Fruit fly (Drosophila melanogaster) whole organism, embryonic: Measurements from ENCODE around the gene CG6465.

Experiments used
- Bdp1 ChIP-seq: fragments of 200-800 bp; sonication (Bioruptor generic); optimal IDR thresholded peaks from 3 replicates; lab custom pipeline; 2016; ENCODE audit warnings: missing biosample characterization, missing genetic modification characterization
- CG11696 ChIP-seq: fragments of 200-800 bp; sonication (Bioruptor generic); IDR thresholded peaks from 2 replicates; pipeline ENCODE4 v1.3.6; 2022; ENCODE audit warnings: missing biosample characterization, missing genetic modification characterization
- CG12071 ChIP-seq: fragments of 200-800 bp; sonication (Bioruptor generic); optimal IDR thresholded peaks from 3 replicates; lab custom pipeline; 2018; ENCODE audit warnings: missing biosample characterization, mild to moderate bottlenecking, missing genetic modification characterization
- CG12769 ChIP-seq: fragments of 200-800 bp; sonication (Bioruptor generic); optimal IDR thresholded peaks from 2 replicates; lab custom pipeline; 2019; ENCODE audit warnings: missing biosample characterization, mild to moderate bottlenecking, missing genetic modification characterization, moderate library complexity
- CG13894 ChIP-seq: fragments of 200-800 bp; sonication (Bioruptor generic); optimal IDR thresholded peaks from 3 replicates; lab custom pipeline; 2018; ENCODE audit warnings: missing biosample characterization, mild to moderate bottlenecking, missing genetic modification characterization, moderate library complexity
- CG14014 ChIP-seq: fragments of 200-800 bp; sonication (Bioruptor generic); IDR thresholded peaks from 2 replicates; pipeline ENCODE4 v1.3.6; 2022; ENCODE audit warnings: missing biosample characterization, missing genetic modification characterization
- CG15011 ChIP-seq: fragments of 200-800 bp; sonication (Bioruptor generic); optimal IDR thresholded peaks from 3 replicates; lab custom pipeline; 2018; ENCODE audit warnings: missing biosample characterization, mild to moderate bottlenecking, missing genetic modification characterization
- CG15514 ChIP-seq: fragments of 200-800 bp; sonication (Bioruptor generic); optimal IDR thresholded peaks from 3 replicates; lab custom pipeline; 2017; ENCODE audit warnings: missing biosample characterization, missing genetic modification characterization, mild to moderate bottlenecking, moderate library complexity, missing genetic modification reagents
- CG1647 ChIP-seq: fragments of 200-800 bp; sonication (Bioruptor generic); optimal IDR thresholded peaks from 3 replicates; lab custom pipeline; 2016; ENCODE audit warnings: missing biosample characterization, missing genetic modification characterization
- CG17568 ChIP-seq: fragments of 200-800 bp; sonication (Bioruptor generic); optimal IDR thresholded peaks from 2 replicates; lab custom pipeline; 2018; ENCODE audit warnings: missing biosample characterization, mild to moderate bottlenecking, missing genetic modification characterization, moderate library complexity
- CG2120 ChIP-seq: fragments of 200-800 bp; sonication (Bioruptor generic); optimal IDR thresholded peaks from 3 replicates; lab custom pipeline; 2016; ENCODE audit warnings: missing biosample characterization, missing genetic modification characterization
- CG30020 ChIP-seq: fragments of 200-800 bp; optimal IDR thresholded peaks from 2 replicates; lab custom pipeline; 2019; ENCODE audit warnings: missing biosample characterization, mild to moderate bottlenecking, missing genetic modification characterization, moderate library complexity
- CG43689 ChIP-seq: fragments of 200-800 bp; sonication (Bioruptor generic); IDR thresholded peaks from 2 replicates; pipeline ENCODE4 v1.3.6; 2022; ENCODE audit warnings: missing biosample characterization, missing genetic modification characterization
- CG4617 ChIP-seq: fragments of 200-800 bp; sonication (Bioruptor generic); optimal IDR thresholded peaks from 3 replicates; lab custom pipeline; 2016; ENCODE audit warnings: missing biosample characterization, missing genetic modification characterization, borderline replicate concordance
- CG6175 ChIP-seq: fragments of 200-800 bp; sonication (Bioruptor generic); IDR thresholded peaks from 3 replicates; pipeline ENCODE4 v1.3.6; 2022; ENCODE audit warnings: missing biosample characterization, missing genetic modification characterization
- CG6689 ChIP-seq: fragments of 200-800 bp; sonication (Bioruptor generic); IDR thresholded peaks from 2 replicates; pipeline ENCODE4 v1.3.6; 2022; ENCODE audit warnings: missing biosample characterization, missing genetic modification characterization
- CG7357 ChIP-seq: fragments of 200-800 bp; sonication (Bioruptor generic); IDR thresholded peaks from 3 replicates; pipeline ENCODE4 v1.3.6; 2022; ENCODE audit warnings: missing biosample characterization, missing genetic modification characterization
- CG7928 ChIP-seq: fragments of 200-800 bp; sonication (Bioruptor generic); optimal IDR thresholded peaks from 2 replicates; lab custom pipeline; 2017; ENCODE audit warnings: missing biosample characterization, mild to moderate bottlenecking, missing genetic modification characterization
- CG7987 ChIP-seq: fragments of 200-800 bp; sonication (Bioruptor generic); optimal IDR thresholded peaks from 2 replicates; lab custom pipeline; 2018; ENCODE audit warnings: missing biosample characterization, mild to moderate bottlenecking, missing genetic modification characterization, moderate library complexity
- CG9932 ChIP-seq: fragments of 200-800 bp; sonication (Bioruptor generic); IDR thresholded peaks from 2 replicates; pipeline ENCODE4 v1.3.6; 2022; ENCODE audit warnings: missing biosample characterization, missing genetic modification characterization
- CTCF ChIP-seq: fragments of 200-800 bp; sonication (Bioruptor generic); optimal IDR thresholded peaks from 2 replicates; lab custom pipeline; 2017; ENCODE audit warnings: missing biosample characterization, mild to moderate bottlenecking, missing genetic modification characterization, moderate library complexity
- Camta ChIP-seq: fragments of 200-800 bp; sonication (Bioruptor generic); optimal IDR thresholded peaks from 2 replicates; lab custom pipeline; 2016; ENCODE audit warnings: missing biosample characterization, missing genetic modification characterization
- Dek ChIP-seq: fragments of 200-800 bp; sonication (Bioruptor generic); optimal IDR thresholded peaks from 3 replicates; lab custom pipeline; 2019; ENCODE audit warnings: missing biosample characterization, mild to moderate bottlenecking, missing genetic modification characterization, moderate library complexity
- H2.0 ChIP-seq: fragments of 200-800 bp; sonication (Bioruptor generic); IDR thresholded peaks from 2 replicates; pipeline ENCODE4 v1.3.6; 2022; ENCODE audit warnings: missing biosample characterization, missing genetic modification characterization
- Hand ChIP-seq: fragments of 200-800 bp; sonication (Bioruptor generic); optimal IDR thresholded peaks from 2 replicates; lab custom pipeline; 2017; ENCODE audit warnings: mild to moderate bottlenecking, missing biosample characterization, missing genetic modification reagents, missing genetic modification characterization
- Hmr ChIP-seq: fragments of 200-800 bp; sonication (Bioruptor generic); optimal IDR thresholded peaks from 3 replicates; lab custom pipeline; 2017; ENCODE audit warnings: mild to moderate bottlenecking, missing biosample characterization, missing genetic modification reagents, missing genetic modification characterization
- MTF-1 ChIP-seq: fragments of 200-800 bp; sonication (Bioruptor generic); optimal IDR thresholded peaks from 2 replicates; lab custom pipeline; 2018; ENCODE audit warnings: missing biosample characterization, mild to moderate bottlenecking, missing genetic modification characterization, borderline replicate concordance
- NfI ChIP-seq: fragments of 200-800 bp; sonication (Bioruptor generic); optimal IDR thresholded peaks from 3 replicates; lab custom pipeline; 2018; ENCODE audit warnings: missing biosample characterization, mild to moderate bottlenecking, missing genetic modification characterization, moderate library complexity
- Six4 ChIP-seq: fragments of 200-800 bp; sonication (Bioruptor generic); optimal IDR thresholded peaks from 2 replicates; lab custom pipeline; 2016; ENCODE audit warnings: missing biosample characterization, missing genetic modification characterization
- Stat92E ChIP-seq, 3 experiments: fragments of >200 bp in 2 of 3; fragments of 200-800 bp in 1 of 3; sonication (Bioruptor generic) in 1 of 3; optimal IDR thresholded peaks; 2 replicates each; lab custom pipeline; 2017 to 2019; ENCODE audit warnings: missing biosample characterization in 3 of 3, missing genetic modification characterization in 3 of 3, mild to moderate bottlenecking in 1 of 3, moderate library complexity in 1 of 3
- Tbp ChIP-seq: fragments of >200 bp; optimal IDR thresholded peaks from 2 replicates; lab custom pipeline; 2018; ENCODE audit warnings: missing biosample characterization, missing genetic modification characterization
- YL-1 ChIP-seq: fragments of 200-800 bp; sonication (Bioruptor generic); optimal IDR thresholded peaks from 3 replicates; lab custom pipeline; 2017; ENCODE audit warnings: missing biosample characterization, mild to moderate bottlenecking, missing genetic modification characterization
- bsh ChIP-seq, 2 experiments: fragments of 200-800 bp; sonication (Bioruptor generic); optimal IDR thresholded peaks; 2 replicates each; lab custom pipeline; 2017 to 2018; ENCODE audit warnings: mild to moderate bottlenecking in 2 of 2, missing biosample characterization in 2 of 2, missing genetic modification characterization in 2 of 2, moderate library complexity in 1 of 2
- exex ChIP-seq: fragments of 200-800 bp; sonication (Bioruptor generic); optimal IDR thresholded peaks from 4 replicates; lab custom pipeline; 2018; ENCODE audit warnings: missing biosample characterization, mild to moderate bottlenecking, missing genetic modification characterization, moderate library complexity
- gro ChIP-seq: fragments of 200-800 bp; sonication (Bioruptor generic); optimal IDR thresholded peaks from 2 replicates; lab custom pipeline; 2016; ENCODE audit warnings: missing biosample characterization, missing genetic modification characterization
- h ChIP-seq: fragments of >200 bp; optimal IDR thresholded peaks from 2 replicates; lab custom pipeline; 2017
- insv ChIP-seq, 2 experiments: fragments of 200-800 bp; sonication (Bioruptor generic); optimal IDR thresholded peaks; 3 replicates each; lab custom pipeline; 2016 to 2018; ENCODE audit warnings: missing biosample characterization in 2 of 2, missing genetic modification characterization in 2 of 2
- jigr1 ChIP-seq: fragments of 200-800 bp; sonication (Bioruptor generic); IDR thresholded peaks from 3 replicates; pipeline ENCODE4 v1.3.6; 2022; ENCODE audit warnings: missing biosample characterization, missing genetic modification characterization
- mirr ChIP-seq: fragments of 200-800 bp; sonication (Bioruptor generic); optimal IDR thresholded peaks from 3 replicates; lab custom pipeline; 2018; ENCODE audit warnings: missing biosample characterization, mild to moderate bottlenecking, missing genetic modification characterization
- nmo ChIP-seq: fragments of 200-800 bp; sonication (Bioruptor generic); optimal IDR thresholded peaks from 2 replicates; lab custom pipeline; 2018; ENCODE audit warnings: missing biosample characterization, mild to moderate bottlenecking, missing genetic modification characterization, moderate library complexity
- p53 ChIP-seq: fragments of 200-800 bp; sonication (Bioruptor generic); optimal IDR thresholded peaks from 2 replicates; lab custom pipeline; 2016; ENCODE audit warnings: missing biosample characterization, missing genetic modification characterization
- prd ChIP-seq, 3 experiments: fragments of >200 bp in 2 of 3; fragments of 200-800 bp in 1 of 3; sonication (Bioruptor generic) in 1 of 3; optimal IDR thresholded peaks in 2 of 3; IDR thresholded peaks in 1 of 3; 2 replicates in 2 of 3; 3 replicates in 1 of 3; pipeline versions ENCODE4 v1.3.6 to Lab custom; 2017 to 2022; ENCODE audit warnings: missing biosample characterization in 1 of 3, missing genetic modification characterization in 1 of 3
- pros ChIP-seq: fragments of 200-800 bp; sonication (Bioruptor generic); optimal IDR thresholded peaks from 3 replicates; lab custom pipeline; 2019; ENCODE audit warnings: missing biosample characterization, mild to moderate bottlenecking, missing genetic modification characterization, moderate library complexity
- pum ChIP-seq: fragments of 200-800 bp; sonication (Bioruptor generic); optimal IDR thresholded peaks from 2 replicates; lab custom pipeline; 2016; ENCODE audit warnings: missing biosample characterization, missing genetic modification characterization
- pzg ChIP-seq: fragments of 200-800 bp; sonication (Bioruptor generic); optimal IDR thresholded peaks from 3 replicates; lab custom pipeline; 2018; ENCODE audit warnings: missing biosample characterization, mild to moderate bottlenecking, missing genetic modification characterization, moderate library complexity
- ro ChIP-seq: fragments of 200-800 bp; sonication (Bioruptor generic); IDR thresholded peaks from 2 replicates; pipeline ENCODE4 v1.3.6; 2022; ENCODE audit warnings: missing biosample characterization, missing genetic modification characterization
- sim ChIP-seq: fragments of 200-800 bp; sonication (Bioruptor generic); IDR thresholded peaks from 2 replicates; pipeline ENCODE4 v1.3.6; 2022; ENCODE audit warnings: missing biosample characterization, missing genetic modification characterization
- sr ChIP-seq: fragments of 200-800 bp; sonication (Bioruptor generic); IDR thresholded peaks from 3 replicates; pipeline ENCODE4 v1.3.6; 2022; ENCODE audit warnings: missing biosample characterization, missing genetic modification characterization
- stwl ChIP-seq: fragments of 200-800 bp; sonication (Bioruptor generic); optimal IDR thresholded peaks from 3 replicates; lab custom pipeline; 2018; ENCODE audit warnings: missing biosample characterization, mild to moderate bottlenecking, missing genetic modification characterization, moderate library complexity
- wek ChIP-seq: fragments of 200-800 bp; sonication (Bioruptor generic); optimal IDR thresholded peaks from 3 replicates; lab custom pipeline; 2018; ENCODE audit warnings: missing biosample characterization, mild to moderate bottlenecking, missing genetic modification characterization, moderate library complexity
- yki ChIP-seq: fragments of >200 bp; optimal IDR thresholded peaks from 3 replicates; lab custom pipeline; 2018

Gene CG6465

dm6 chr3R:10675101-10675500, 1.9 kb downstream of the CG6465 start (continued):
- TF ChIP-seq CG7357 (GFP tag; lab: Robert Waterston, UW) (no peak), Stat92E (GFP tag; optimal IDR thresholded peaks at IDR 0.05; lab: Kevin White, UChicago) (peak in 1 of 3 experiments; percentile 41), pzg (GFP tag; lab: Kevin White, UChicago) (peak; percentile 50), bsh (GFP tag; optimal IDR thresholded peaks at IDR 0.05; lab: Kevin White, UChicago) (no peak), H2.0 (GFP tag; lab: Robert Waterston, UW) (no peak), jigr1 (no peak), CG11696 (GFP tag; lab: Robert Waterston, UW) (no peak), wek (GFP tag; lab: Kevin White, UChicago) (no peak), Six4 (GFP tag; lab: Kevin White, UChicago) (no peak), CG7928 (GFP tag; lab: Kevin White, UChicago) (peak; percentile 13), YL-1 (no peak), CG1647 (GFP tag; lab: Kevin White, UChicago) (peak; percentile 44), CG12769 (tag; lab: Kevin White, UChicago) (peak; percentile 59), pum (GFP tag; lab: Kevin White, UChicago) (peak; percentile 16), gro (peak; percentile 83), CG13894 (tag; lab: Kevin White, UChicago) (peak; percentile 56), p53 (GFP tag; lab: Kevin White, UChicago) (peak; percentile 58), ro (GFP tag; lab: Robert Waterston, UW) (no peak), h (lab: Kevin White, UChicago) (no peak), CG12071 (GFP tag; lab: Kevin White, UChicago) (no peak), NfI (GFP tag; lab: Kevin White, UChicago) (peak; percentile 1), Tbp (GFP tag; lab: Kevin White, UChicago) (no peak), pros (no peak), CG30020 (tag; lab: Kevin White, UChicago) (no peak), CG6175 (GFP tag; lab: Robert Waterston, UW) (no peak), insv (GFP tag; optimal IDR thresholded peaks at IDR 0.05; lab: Kevin White, UChicago) (peak in 1 of 2 experiments; percentile 64), Bdp1 (no peak), MTF-1 (no peak), Hmr (GFP tag; lab: Kevin White, UChicago) (peak; percentile 88), nmo (peak; percentile 53), Camta (peak; percentile 41), CG2120 (GFP tag; lab: Kevin White, UChicago) (peak; percentile 62), CTCF (GFP tag; lab: Kevin White, UChicago) (peak; percentile 88), CG17568 (GFP tag; lab: Kevin White, UChicago) (no peak), sr (GFP tag; lab: Robert Waterston, UW) (no peak), CG14014 (GFP tag; lab: Robert Waterston, UW) (no peak), yki (no peak), CG9932 (GFP tag; lab: Robert Waterston, UW) (peak; percentile 40; the same call in 1 of the 2 replicates), CG43689 (GFP tag; lab: Robert Waterston, UW) (no peak), prd (optimal IDR thresholded peaks at IDR 0.05; lab: Kevin White, UChicago) (no peak), prd (GFP tag; IDR thresholded peaks at IDR 0.05; lab: Robert Waterston, UW) (no peak), CG6689 (no peak), sim (no peak), stwl (tag; lab: Kevin White, UChicago) (peak; percentile 85), Hand (GFP tag; lab: Kevin White, UChicago) (no peak), CG7987 (GFP tag; lab: Kevin White, UChicago) (peak; percentile 70), CG4617 (GFP tag; lab: Kevin White, UChicago) (peak; percentile 1), CG15514 (GFP tag; lab: Kevin White, UChicago) (peak; percentile 56), Dek (tag; lab: Kevin White, UChicago) (peak; percentile 64), CG15011 (GFP tag; lab: Kevin White, UChicago) (no peak), mirr (peak; percentile 65), exex (peak; percentile 22)
